Fruit fly (Drosophila melanogaster) whole organism, pupa: ENCODE measurements around the gene Phlpp.

Experiments
- CG10348 ChIP-seq: fragments of 200-800 bp; sonication (Bioruptor generic); IDR thresholded peaks from 2 replicates; pipeline ENCODE4 v1.3.6; 2022; ENCODE audit warnings: missing biosample characterization, missing genetic modification characterization
- CG12605 ChIP-seq: fragments of 200-800 bp; sonication (Bioruptor generic); IDR thresholded peaks from 2 replicates; pipeline ENCODE4 v1.3.6; 2022; ENCODE audit warnings: missing biosample characterization, missing genetic modification characterization
- CG13204 ChIP-seq: fragments of 200-800 bp; sonication (Bioruptor generic); optimal IDR thresholded peaks from 2 replicates; lab custom pipeline; 2018; ENCODE audit warnings: missing biosample characterization, mild to moderate bottlenecking, missing genetic modification characterization, moderate library complexity
- CG15710 ChIP-seq: fragments of 200-800 bp; sonication (Bioruptor generic); optimal IDR thresholded peaks from 2 replicates; lab custom pipeline; 2018; ENCODE audit warnings: missing biosample characterization, mild to moderate bottlenecking, missing genetic modification characterization, moderate library complexity
- CG34367 ChIP-seq: fragments of 200-800 bp; sonication (Bioruptor generic); optimal IDR thresholded peaks from 2 replicates; lab custom pipeline; 2018; ENCODE audit warnings: missing biosample characterization, mild to moderate bottlenecking, missing genetic modification characterization
- CG8301 ChIP-seq: fragments of 200-800 bp; sonication (Bioruptor generic); optimal IDR thresholded peaks from 2 replicates; lab custom pipeline; 2018; ENCODE audit warnings: missing biosample characterization, mild to moderate bottlenecking, missing genetic modification characterization
- EcR ChIP-seq: fragments of 200-800 bp; sonication (Bioruptor generic); optimal IDR thresholded peaks from 3 replicates; lab custom pipeline; 2019; ENCODE audit warnings: missing biosample characterization, missing genetic modification characterization, mild to moderate bottlenecking, moderate library complexity, missing genetic modification reagents
- Ets98B ChIP-seq: fragments of 200-800 bp; sonication (Bioruptor generic); IDR thresholded peaks from 2 replicates; pipeline ENCODE4 v1.3.6; 2022; ENCODE audit warnings: missing biosample characterization, missing genetic modification characterization
- Pif1A ChIP-seq: fragments of 200-800 bp; sonication (Bioruptor generic); optimal IDR thresholded peaks from 3 replicates; lab custom pipeline; 2016; ENCODE audit warnings: missing biosample characterization, missing genetic modification characterization
- Pif1B ChIP-seq: fragments of 200-800 bp; sonication (Bioruptor generic); optimal IDR thresholded peaks from 3 replicates; lab custom pipeline; 2016; ENCODE audit warnings: missing biosample characterization, missing genetic modification characterization
- rn ChIP-seq: fragments of 200-800 bp; sonication (Bioruptor generic); IDR thresholded peaks from 2 replicates; pipeline ENCODE4 v1.3.6; 2022; ENCODE audit warnings: missing biosample characterization, missing genetic modification characterization

dm6 chr2L:19037011-19037410 is 21.9 kb upstream of the Phlpp start:
- TF ChIP-seq Pif1B (GFP tag; lab: Kevin White, UChicago) = no peak
- TF ChIP-seq CG12605 (GFP tag; lab: Robert Waterston, UW) = no peak
- no peak for TF ChIP-seq CG10348 (GFP tag; lab: Robert Waterston, UW)
- no peak for TF ChIP-seq Pif1A (GFP tag; lab: Kevin White, UChicago)
- no peak for TF ChIP-seq CG13204
- no peak for TF ChIP-seq CG34367
- TF ChIP-seq Ets98B (GFP tag; lab: Robert Waterston, UW) = no peak
- TF ChIP-seq rn = no peak
- TF ChIP-seq CG8301 = no peak
- no peak for TF ChIP-seq EcR (GFP tag; lab: Kevin White, UChicago)
- no peak for TF ChIP-seq CG15710 (tag; lab: Kevin White, UChicago)
